Fruit fly (Drosophila melanogaster): ENCODE data around the gene Cyt-c-d.

- TF ChIP-seq CG7045 (GFP tag; optimal IDR thresholded peaks at IDR 0.05) (no peak), CG14711 (tag; optimal IDR thresholded peaks at IDR 0.05) (no peak), Clk (GFP tag; optimal IDR thresholded peaks at IDR 0.05) (no peak), Crg-1 (GFP tag; optimal IDR thresholded peaks at IDR 0.05) (no peak)
Measured at dm6 chr2L:16747145-16747544, 31.5 kb downstream of the Cyt-c-d start.

Data from whole organism, adult.